Worm (Caenorhabditis elegans) whole organism, L2 larva: ENCODE results near the gene lbp-3.

Experiments used
- Y55F3AM.14 ChIP-seq: fragments of 200-800 bp; sonication (Bioruptor generic); optimal IDR thresholded peaks from 2 replicates; lab custom pipeline; 2018; ENCODE audit warnings: mild to moderate bottlenecking, missing genetic modification characterization, missing compliant biosample characterization
- ama-1 ChIP-seq: fragments of 150-350 bp; optimal IDR thresholded peaks from 2 replicates; lab custom pipeline; 2018; ENCODE audit warnings: inconsistent platforms
- egl-27 ChIP-seq: sonication (generic microtip); optimal IDR thresholded peaks from 3 replicates; lab custom pipeline; 2017; ENCODE audit warnings: missing biosample characterization, missing genetic modification reagents, missing genetic modification characterization
- gmeb-1 ChIP-seq: fragments of 150-350 bp; optimal IDR thresholded peaks from 2 replicates; lab custom pipeline; 2014; ENCODE audit warnings: missing biosample characterization, missing genetic modification characterization
- lin-39 ChIP-seq: fragments of 150-350 bp; optimal IDR thresholded peaks from 2 replicates; lab custom pipeline; 2014; ENCODE audit warnings: missing biosample characterization, missing genetic modification reagents, missing genetic modification characterization
- lsy-2 ChIP-seq, 2 experiments: fragments of 150-350 bp in 1 of 2; sonication (generic microtip) in 1 of 2; optimal IDR thresholded peaks; 2 replicates each; lab custom pipeline; 2014 to 2017; ENCODE audit warnings: missing biosample characterization in 2 of 2, missing genetic modification characterization in 2 of 2
- nhr-12 ChIP-seq: fragments of 150-350 bp; optimal IDR thresholded peaks from 2 replicates; lab custom pipeline; 2014; ENCODE audit warnings: missing biosample characterization, missing genetic modification characterization
- nhr-21 ChIP-seq: fragments of 150-350 bp; optimal IDR thresholded peaks from 2 replicates; lab custom pipeline; 2014; ENCODE audit warnings: missing biosample characterization, missing genetic modification characterization
- nhr-237 ChIP-seq: fragments of 150-350 bp; optimal IDR thresholded peaks from 2 replicates; lab custom pipeline; 2014; ENCODE audit warnings: missing biosample characterization, missing genetic modification characterization
- unc-62 ChIP-seq: fragments of 150-350 bp; optimal IDR thresholded peaks from 2 replicates; lab custom pipeline; 2014; ENCODE audit warnings: missing biosample characterization, missing genetic modification reagents, missing genetic modification characterization
- ztf-11 ChIP-seq: sonication (generic microtip); optimal IDR thresholded peaks from 2 replicates; lab custom pipeline; 2017; ENCODE audit warnings: missing biosample characterization, missing genetic modification characterization

DNA sequence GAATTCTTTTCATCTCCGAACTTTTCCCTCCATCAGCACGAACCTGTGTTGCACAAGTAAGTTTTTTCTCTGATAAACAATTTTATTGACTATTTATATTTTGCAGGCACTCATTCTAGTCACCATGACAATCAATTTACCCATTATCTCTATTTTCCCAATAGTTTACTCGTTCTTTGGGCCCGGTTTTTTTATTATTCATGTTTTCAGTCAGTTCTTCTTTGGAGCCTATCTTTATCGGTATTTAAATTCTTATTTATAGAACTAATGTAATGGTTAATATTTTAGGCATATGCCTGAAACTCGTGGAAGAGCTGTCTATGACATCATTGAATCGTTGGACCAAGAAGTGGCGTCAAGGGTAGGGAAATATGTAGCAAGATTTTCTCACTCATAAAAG is 27.8 kb downstream of the lbp-3 start:
- TF ChIP-seq lsy-2 (tag; optimal IDR thresholded peaks at IDR 0.05; lab: Kevin White, UChicago) (no peak), unc-62 (GFP tag; lab: Kevin White, UChicago) (no peak), lin-39 (tag; lab: Kevin White, UChicago) (no peak), gmeb-1 (tag; lab: Kevin White, UChicago) (no peak), nhr-12 (tag; lab: Kevin White, UChicago) (no peak), egl-27 (tag; lab: Kevin White, UChicago) (no peak), ama-1 (lab: Kevin White, UChicago) (no peak), nhr-21 (tag; lab: Kevin White, UChicago) (no peak), Y55F3AM.14 (GFP tag; lab: Kevin White, UChicago) (no peak), ztf-11 (tag; lab: Kevin White, UChicago) (no peak), nhr-237 (no peak)
